Worm (Caenorhabditis elegans) whole organism, midembryonic: ENCODE measurements around the gene srh-283.

Experiments used
- T22C8.4 ChIP-seq: fragments of 200-800 bp; sonication (Bioruptor generic); IDR thresholded peaks from 2 replicates; pipeline ENCODE4 v1.3.6; 2022; ENCODE audit warnings: missing genetic modification characterization, missing compliant biosample characterization
- med-1 ChIP-seq: sonication (generic microtip); optimal IDR thresholded peaks from 2 replicates; lab custom pipeline; 2017; ENCODE audit warnings: missing genetic modification characterization, mild to moderate bottlenecking, missing compliant biosample characterization, antibody characterized with exemption, missing genetic modification reagents; ENCODE audit not compliant: insufficient read depth
- tab-1 ChIP-seq: fragments of 200-800 bp; sonication (Bioruptor generic); IDR thresholded peaks from 2 replicates; pipeline ENCODE4 v1.3.6; 2022; ENCODE audit warnings: missing genetic modification characterization, missing compliant biosample characterization

DNA sequence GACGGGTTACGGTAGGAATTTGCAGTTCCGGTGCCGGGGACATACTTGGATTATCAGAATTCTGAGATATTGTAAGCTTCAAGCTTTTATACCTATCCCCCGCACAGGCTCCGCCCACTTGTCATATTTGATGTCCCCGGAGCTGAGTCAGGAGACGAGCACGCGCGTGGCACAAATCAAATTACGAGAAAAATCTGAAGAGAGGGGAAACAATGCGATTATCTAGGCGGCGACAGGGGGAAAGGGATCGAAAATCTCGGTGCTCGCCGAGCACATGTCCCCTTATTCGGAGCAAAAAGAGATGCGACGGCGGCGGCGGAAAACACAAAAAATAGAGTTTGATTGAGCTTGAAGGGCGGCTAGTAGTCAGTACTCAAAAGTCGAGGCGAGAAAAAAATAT is 16.0 kb upstream of the srh-283 start, which contains the start of gene R12G8.1:
- TF ChIP-seq tab-1 (GFP tag; lab: Robert Waterston, UW) (no peak), T22C8.4 (GFP tag; lab: Robert Waterston, UW) (no peak), med-1 (GFP tag; lab: Kevin White, UChicago) (no peak)
